Worm (Caenorhabditis elegans) whole organism, L3 larva: ENCODE data around the gene npp-1.
"Not testable (repeated sequence)": the region's sequence is repeated elsewhere in the genome, so short reads cannot be mapped to it uniquely, and the experiment has no call there.

ENCODE experiments used
- aly-2 ChIP-seq: fragments of 150-350 bp; optimal IDR thresholded peaks from 2 replicates; lab custom pipeline; 2014; ENCODE audit warnings: missing biosample characterization, missing genetic modification characterization
- ceh-16 ChIP-seq: sonication (generic microtip); optimal IDR thresholded peaks from 2 replicates; lab custom pipeline; 2017; ENCODE audit warnings: missing biosample characterization, missing genetic modification characterization
- ceh-82 ChIP-seq: fragments of 150-350 bp; optimal IDR thresholded peaks from 2 replicates; lab custom pipeline; 2014; ENCODE audit warnings: missing biosample characterization, missing genetic modification characterization
- ceh-9 ChIP-seq: sonication (generic microtip); optimal IDR thresholded peaks from 2 replicates; lab custom pipeline; 2018; ENCODE audit warnings: missing biosample characterization, missing genetic modification characterization
- daf-12 ChIP-seq: fragments of 150-350 bp; optimal IDR thresholded peaks from 2 replicates; lab custom pipeline; 2014; ENCODE audit warnings: missing biosample characterization, missing genetic modification reagents, missing genetic modification characterization
- elt-1 ChIP-seq: fragments of 150-350 bp; optimal IDR thresholded peaks from 2 replicates; lab custom pipeline; 2014; ENCODE audit warnings: missing biosample characterization, missing genetic modification characterization
- elt-3 ChIP-seq, 3 experiments: fragments of 150-350 bp in 1 of 3; sonication (generic microtip) in 2 of 3; optimal IDR thresholded peaks; 2 replicates in 2 of 3; 4 replicates in 1 of 3; lab custom pipeline; 2014 to 2017; ENCODE audit warnings: missing biosample characterization in 3 of 3, missing genetic modification characterization in 3 of 3
- eor-1 ChIP-seq, 2 experiments: fragments of 150-350 bp; optimal IDR thresholded peaks; 2 replicates each; lab custom pipeline; 2014 to 2018; ENCODE audit warnings: missing biosample characterization in 2 of 2, missing genetic modification characterization in 2 of 2
- fkh-10 ChIP-seq: sonication (generic microtip); optimal IDR thresholded peaks from 2 replicates; lab custom pipeline; 2017; ENCODE audit warnings: missing biosample characterization, missing genetic modification reagents, missing genetic modification characterization
- fos-1 ChIP-seq: fragments of 150-350 bp; optimal IDR thresholded peaks from 2 replicates; lab custom pipeline; 2014; ENCODE audit warnings: missing biosample characterization, missing genetic modification characterization
- hmg-11 ChIP-seq: sonication (generic microtip); optimal IDR thresholded peaks from 2 replicates; lab custom pipeline; 2016; ENCODE audit warnings: missing genetic modification characterization, missing compliant biosample characterization
- jun-1 ChIP-seq: fragments of 150-350 bp; optimal IDR thresholded peaks from 2 replicates; lab custom pipeline; 2014; ENCODE audit warnings: missing biosample characterization, missing genetic modification reagents, missing genetic modification characterization
- lin-15B ChIP-seq: fragments of 150-350 bp; optimal IDR thresholded peaks from 2 replicates; lab custom pipeline; 2014; ENCODE audit warnings: missing biosample characterization, missing genetic modification characterization
- lin-39 ChIP-seq: fragments of 150-350 bp; optimal IDR thresholded peaks from 2 replicates; lab custom pipeline; 2018; ENCODE audit warnings: missing biosample characterization, missing genetic modification reagents, missing genetic modification characterization
- lsy-12 ChIP-seq: sonication (generic microtip); optimal IDR thresholded peaks from 2 replicates; lab custom pipeline; 2016; ENCODE audit warnings: mild to moderate bottlenecking, missing genetic modification characterization, missing compliant biosample characterization
- mdl-1 ChIP-seq: fragments of 150-350 bp; optimal IDR thresholded peaks from 2 replicates; lab custom pipeline; 2014; ENCODE audit warnings: missing biosample characterization, missing genetic modification characterization
- mml-1 ChIP-seq: fragments of 150-350 bp; sonication (generic microtip); optimal IDR thresholded peaks from 3 replicates; lab custom pipeline; 2014; ENCODE audit warnings: missing biosample characterization, missing genetic modification characterization
- nfya-1 ChIP-seq: sonication (generic microtip); optimal IDR thresholded peaks from 2 replicates; lab custom pipeline; 2017; ENCODE audit warnings: missing genetic modification characterization, mild to moderate bottlenecking, missing compliant biosample characterization, antibody characterized with exemption, moderate library complexity; ENCODE audit not compliant: insufficient read depth
- nhr-11 ChIP-seq: fragments of 150-350 bp; optimal IDR thresholded peaks from 2 replicates; lab custom pipeline; 2014; ENCODE audit warnings: missing biosample characterization, missing genetic modification characterization
- nhr-23 ChIP-seq: fragments of 150-350 bp; optimal IDR thresholded peaks from 2 replicates; lab custom pipeline; 2014; ENCODE audit warnings: missing biosample characterization, missing genetic modification reagents, missing genetic modification characterization
- nhr-237 ChIP-seq: fragments of 150-350 bp; optimal IDR thresholded peaks from 2 replicates; lab custom pipeline; 2014; ENCODE audit warnings: missing biosample characterization, missing genetic modification characterization
- nhr-28 ChIP-seq: fragments of 150-350 bp; optimal IDR thresholded peaks from 2 replicates; lab custom pipeline; 2014; ENCODE audit warnings: missing biosample characterization, missing genetic modification characterization
- nhr-67 ChIP-seq: fragments of 150-350 bp; optimal IDR thresholded peaks from 2 replicates; lab custom pipeline; 2014; ENCODE audit warnings: missing biosample characterization, missing genetic modification characterization
- nhr-76 ChIP-seq: fragments of 150-350 bp; sonication (generic microtip); optimal IDR thresholded peaks from 5 replicates; lab custom pipeline; 2014; ENCODE audit warnings: missing biosample characterization, missing genetic modification characterization
- pha-4 ChIP-seq: fragments of 150-350 bp; optimal IDR thresholded peaks from 2 replicates; lab custom pipeline; 2014; ENCODE audit warnings: missing biosample characterization, missing genetic modification reagents, missing genetic modification characterization
- skn-1 ChIP-seq: fragments of 150-350 bp; optimal IDR thresholded peaks from 2 replicates; lab custom pipeline; 2014; ENCODE audit warnings: missing biosample characterization, missing genetic modification characterization
- unc-62 ChIP-seq: fragments of 150-350 bp; sonication (generic microtip); optimal IDR thresholded peaks from 4 replicates; lab custom pipeline; 2014; ENCODE audit warnings: missing biosample characterization, missing genetic modification reagents, missing genetic modification characterization
- ztf-4 ChIP-seq: fragments of 150-350 bp; optimal IDR thresholded peaks from 2 replicates; lab custom pipeline; 2014; ENCODE audit warnings: missing biosample characterization, missing genetic modification characterization

The npp-1 gene

ce11 chrIV:9893649-9894048 is 35.4 kb downstream of the npp-1 start, which contains the start of gene sss-1:
sss-1 (minus strand) TSS chrIV:9893749.
- not testable (repeated sequence) for TF ChIP-seq ztf-4, mdl-1, ceh-82 (tag; lab: Kevin White, UChicago)

- not testable (repeated sequence) for TF ChIP-seq nhr-67; nhr-28 (tag; lab: Kevin White, UChicago); mml-1 (tag; lab: Kevin White, UChicago)
These were observed 36.0 kb downstream of the npp-1 start, which contains the start of gene msp-77 for ce11 chrIV:9894331-9894730. msp-77 (plus strand) TSS chrIV:9894631.

ce11 chrIV:9895088-9895487 is 36.8 kb downstream of the npp-1 start, which contains the start of gene ssp-32:
ssp-32 (plus strand) TSS chrIV:9895388.
- TF ChIP-seq lin-39 (tag; lab: Kevin White, UChicago) (no peak), nfya-1 (no peak), pha-4 (tag; lab: Kevin White, UChicago) (no peak), aly-2 (tag; lab: Kevin White, UChicago) (no peak), ztf-4 (tag; lab: Kevin White, UChicago) (no peak), elt-1 (tag; lab: Kevin White, UChicago) (no peak), unc-62 (GFP tag; lab: Kevin White, UChicago) (no peak), skn-1 (tag; lab: Kevin White, UChicago) (no peak), fos-1 (tag; lab: Kevin White, UChicago) (no peak), nhr-23 (tag; lab: Kevin White, UChicago) (no peak), lsy-12 (tag; lab: Kevin White, UChicago) (no peak), ceh-82 (tag; lab: Kevin White, UChicago) (no peak), mml-1 (tag; lab: Kevin White, UChicago) (no peak)

- TF ChIP-seq eor-1 (tag; optimal IDR thresholded peaks at IDR 0.05; lab: Kevin White, UChicago) = no peak
- no peak for TF ChIP-seq ceh-9
- no peak for TF ChIP-seq nhr-23 (tag; lab: Kevin White, UChicago)
- no peak for TF ChIP-seq jun-1 (tag; lab: Kevin White, UChicago)
- TF ChIP-seq nhr-11 (tag; lab: Kevin White, UChicago) = no peak
- TF ChIP-seq daf-12 (tag; lab: Kevin White, UChicago) = no peak
- no peak for TF ChIP-seq ceh-16 (tag; lab: Kevin White, UChicago)
- TF ChIP-seq fkh-10 (GFP tag; lab: Kevin White, UChicago) = no peak
These were observed 40.4 kb downstream of the npp-1 start, which contains the start of gene tbc-3 for ce11 chrIV:9898712-9899111. tbc-3 (plus strand) TSS chrIV:9899012.

- TF ChIP-seq pha-4 (tag; lab: Kevin White, UChicago) (peak; percentile 34), hmg-11 (peak; percentile 7), lin-15B (tag; lab: Kevin White, UChicago) (peak; percentile 31), nhr-76 (tag; lab: Kevin White, UChicago) (no peak), lsy-12 (tag; lab: Kevin White, UChicago) (no peak)
These were observed 40.9 kb downstream of the npp-1 start for ce11 chrIV:9899227-9899626.

- no peak for TF ChIP-seq nhr-237 (tag; lab: Kevin White, UChicago)
- no peak for TF ChIP-seq elt-3 (tag; optimal IDR thresholded peaks at IDR 0.05; lab: Kevin White, UChicago)
- no peak for TF ChIP-seq fkh-10 (GFP tag; lab: Kevin White, UChicago)
- TF ChIP-seq nhr-28 (tag; lab: Kevin White, UChicago) = no peak
These were observed 45.3 kb downstream of the npp-1 start, which contains the start of gene best-13 for ce11 chrIV:9903608-9904007. best-13 (plus strand) TSS chrIV:9903908.
